Fruit fly (Drosophila melanogaster): Measurements from ENCODE around the gene Tango6.

Tango6 gene

dm6 chr2L:18944175-18945012 lies 24.4 kb upstream of the Tango6 start (continued):
- no peak for TF ChIP-seq Gug (GFP tag; IDR thresholded peaks at IDR 0.05)
- no peak for TF ChIP-seq Trl (optimal IDR thresholded peaks at IDR 0.05)
- TF ChIP-seq Trl (GFP tag; optimal IDR thresholded peaks at IDR 0.05), result no peak
- peak; percentile 8 for TF ChIP-seq CG4328 (GFP tag; optimal IDR thresholded peaks at IDR 0.05)
- TF ChIP-seq CG10543 (GFP tag; optimal IDR thresholded peaks at IDR 0.05), result peak; percentile 82
- peak in 1 of 3 experiments; percentile 27 for TF ChIP-seq Stat92E (GFP tag; optimal IDR thresholded peaks at IDR 0.05)
- no peak for TF ChIP-seq Hsf (GFP tag; optimal IDR thresholded peaks at IDR 0.05)
- no peak for TF ChIP-seq D19B (GFP tag; optimal IDR thresholded peaks at IDR 0.05)
- TF ChIP-seq bcd (GFP tag; optimal IDR thresholded peaks at IDR 0.05), result no peak
- peak; percentile 0 for TF ChIP-seq CG2712 (tag; optimal IDR thresholded peaks at IDR 0.05)
- TF ChIP-seq CG10462 (GFP tag; optimal IDR thresholded peaks at IDR 0.05), result no peak
- TF ChIP-seq CG6854 (GFP tag; optimal IDR thresholded peaks at IDR 0.05), result no peak
- TF ChIP-seq CG8388 (GFP tag; optimal IDR thresholded peaks at IDR 0.05), result no peak
- peak; percentile 79 for TF ChIP-seq CG34376 (GFP tag; optimal IDR thresholded peaks at IDR 0.05)
- TF ChIP-seq Fer3 (tag; optimal IDR thresholded peaks at IDR 0.05), result no peak
- peak; percentile 81 for TF ChIP-seq CG12769 (tag; optimal IDR thresholded peaks at IDR 0.05)
- no peak for TF ChIP-seq CG43689 (GFP tag; IDR thresholded peaks at IDR 0.05)
- peak; percentile 46 for TF ChIP-seq CG9797 (GFP tag; optimal IDR thresholded peaks at IDR 0.05)
- no peak for TF ChIP-seq Drgx (GFP tag; IDR thresholded peaks at IDR 0.05)
- peak; percentile 79 for TF ChIP-seq Hmr (GFP tag; optimal IDR thresholded peaks at IDR 0.05)
- TF ChIP-seq Meics (GFP tag; optimal IDR thresholded peaks at IDR 0.05), result no peak
- no peak for TF ChIP-seq CG6654 (GFP tag; optimal IDR thresholded peaks at IDR 0.05)
- TF ChIP-seq HLHmδ (GFP tag; optimal IDR thresholded peaks at IDR 0.05), result peak; percentile 80
- TF ChIP-seq fd3F (GFP tag; optimal IDR thresholded peaks at IDR 0.05), result no peak
- TF ChIP-seq NfI (GFP tag; optimal IDR thresholded peaks at IDR 0.05), result peak; percentile 23
- no peak for TF ChIP-seq Atf6 (GFP tag; IDR thresholded peaks at IDR 0.05)
- TF ChIP-seq caup (GFP tag; optimal IDR thresholded peaks at IDR 0.05; ENCODE audit: severe bottlenecking), result peak; percentile 21
- no peak for TF ChIP-seq amos (GFP tag; IDR thresholded peaks at IDR 0.05; ENCODE audit: partially characterized antibody)
- peak; percentile 69 for TF ChIP-seq CG13296 (GFP tag; optimal IDR thresholded peaks at IDR 0.05)
- TF ChIP-seq H15 (GFP tag; IDR thresholded peaks at IDR 0.05), result no peak
- TF ChIP-seq CG8944 (GFP tag; optimal IDR thresholded peaks at IDR 0.05), result no peak
- TF ChIP-seq Blimp-1 (GFP tag; optimal IDR thresholded peaks at IDR 0.05), result no peak
- no peak for TF ChIP-seq CG12744 (GFP tag; optimal IDR thresholded peaks at IDR 0.05)
- peak in 1 of 2 experiments; percentile 85 for TF ChIP-seq Hr78 (GFP tag; optimal IDR thresholded peaks at IDR 0.05)
- peak; percentile 52 for TF ChIP-seq CoRest (tag; optimal IDR thresholded peaks at IDR 0.05)
- no peak for TF ChIP-seq CG31388 (GFP tag; optimal IDR thresholded peaks at IDR 0.05)
- peak; percentile 3 for TF ChIP-seq CrebB (tag; optimal IDR thresholded peaks at IDR 0.05)
- TF ChIP-seq CG3838 (GFP tag; optimal IDR thresholded peaks at IDR 0.05), result peak; percentile 99
- TF ChIP-seq gfzf (GFP tag; optimal IDR thresholded peaks at IDR 0.05), result peak; percentile 44
- no peak for TF ChIP-seq Dbx (GFP tag; IDR thresholded peaks at IDR 0.05)
- TF ChIP-seq Sry-δ (GFP tag; optimal IDR thresholded peaks at IDR 0.05), result peak; percentile 61
- TF ChIP-seq dmrt99B (tag; optimal IDR thresholded peaks at IDR 0.05), result peak; percentile 38
- peak; percentile 9 for TF ChIP-seq nerfin-1 (tag; optimal IDR thresholded peaks at IDR 0.05)
- TF ChIP-seq CG10959 (GFP tag; IDR thresholded peaks at IDR 0.05), result no peak
- no peak for TF ChIP-seq lov (optimal IDR thresholded peaks at IDR 0.05)
- TF ChIP-seq lov (GFP tag; IDR thresholded peaks at IDR 0.05), result no peak
- peak; percentile 88 for TF ChIP-seq Deaf1 (tag; optimal IDR thresholded peaks at IDR 0.05)
- TF ChIP-seq Myb (GFP tag; optimal IDR thresholded peaks at IDR 0.05), result no peak
- TF ChIP-seq CG3407 (GFP tag; optimal IDR thresholded peaks at IDR 0.05), result peak; percentile 15
